Worm (Caenorhabditis elegans) whole organism, early embryonic: ENCODE results near the gene cox-17.

Experiments used
- ets-7 ChIP-seq: sonication (generic microtip); optimal IDR thresholded peaks from 2 replicates; lab custom pipeline; 2016; ENCODE audit warnings: missing genotype, missing genetic modification characterization, missing compliant biosample characterization
- pes-1 ChIP-seq: fragments of 200-800 bp; sonication (Bioruptor generic); IDR thresholded peaks from 2 replicates; pipeline ENCODE4 v1.3.6; 2022; ENCODE audit warnings: missing genetic modification reagents, missing genetic modification characterization, missing compliant biosample characterization

- TF ChIP-seq pes-1 = no peak
- no peak for TF ChIP-seq ets-7 (tag; lab: Kevin White, UChicago)
These were observed 7.7 kb upstream of the cox-17 start for ce11 chrIII:183072-183471.
